Worm (Caenorhabditis elegans): ENCODE results near the gene F54D8.10.

- TF ChIP-seq fos-1 (tag; optimal IDR thresholded peaks at IDR 0.05): no peak
- TF ChIP-seq nhr-11 (tag; optimal IDR thresholded peaks at IDR 0.05): no peak
- no peak for TF ChIP-seq ztf-4 (tag; optimal IDR thresholded peaks at IDR 0.05)
- TF ChIP-seq ceh-82 (tag; optimal IDR thresholded peaks at IDR 0.05): no peak
- no peak for TF ChIP-seq lsy-2 (tag; optimal IDR thresholded peaks at IDR 0.05)
- no peak for TF ChIP-seq hlh-17 (GFP tag; optimal IDR thresholded peaks at IDR 0.05; ENCODE audit: borderline replicate concordance)
- TF ChIP-seq pax-3 (tag; optimal IDR thresholded peaks at IDR 0.05): no peak
- no peak for TF ChIP-seq egl-27 (tag; optimal IDR thresholded peaks at IDR 0.05)
- TF ChIP-seq blmp-1 (tag; optimal IDR thresholded peaks at IDR 0.05): no peak
- no peak for TF ChIP-seq dpl-1 (GFP tag; optimal IDR thresholded peaks at IDR 0.05)
- TF ChIP-seq mef-2 (tag; optimal IDR thresholded peaks at IDR 0.05): no peak
- no peak for TF ChIP-seq snpc-4 (tag; optimal IDR thresholded peaks at IDR 0.05)
- TF ChIP-seq nhr-19 (GFP tag; conservative IDR thresholded peaks at IDR 0.05): no peak
- no peak for TF ChIP-seq C34B4.2 (tag; optimal IDR thresholded peaks at IDR 0.05)
Measured at ce11 chrIII:5137099-5137498, 42.5 kb downstream of the F54D8.10 start.
